Worm (Caenorhabditis elegans) whole organism, mixed stage, embryonic: ENCODE measurements around the gene srh-67.

Source experiments
- M03D4.4 ChIP-seq: sonication (generic microtip); optimal IDR thresholded peaks from 2 replicates; lab custom pipeline; 2017; ENCODE audit warnings: mild to moderate bottlenecking, missing genetic modification characterization, missing compliant biosample characterization
- bed-3 ChIP-seq: fragments of 200-800 bp; sonication (Bioruptor generic); optimal IDR thresholded peaks from 3 replicates; lab custom pipeline; 2018; ENCODE audit warnings: mild to moderate bottlenecking, missing genetic modification characterization, moderate library complexity, missing compliant biosample characterization
- blmp-1 ChIP-seq: fragments of 150-350 bp; optimal IDR thresholded peaks from 2 replicates; lab custom pipeline; 2014; ENCODE audit warnings: missing biosample characterization, missing genetic modification characterization
- ceh-39 ChIP-seq: fragments of 150-350 bp; optimal IDR thresholded peaks from 2 replicates; lab custom pipeline; 2014; ENCODE audit warnings: missing biosample characterization, missing genetic modification characterization
- ceh-43 ChIP-seq: fragments of 200-800 bp; sonication (Bioruptor generic); optimal IDR thresholded peaks from 2 replicates; lab custom pipeline; 2018; ENCODE audit warnings: mild to moderate bottlenecking, missing genetic modification characterization, moderate library complexity, missing compliant biosample characterization
- ceh-83 ChIP-seq: fragments of 200-800 bp; sonication (Bioruptor generic); optimal IDR thresholded peaks from 2 replicates; lab custom pipeline; 2018; ENCODE audit warnings: mild to moderate bottlenecking, missing genetic modification characterization, missing compliant biosample characterization
- cnd-1 ChIP-seq: fragments of 200-800 bp; sonication (Bioruptor generic); optimal IDR thresholded peaks from 2 replicates; lab custom pipeline; 2018; ENCODE audit warnings: mild to moderate bottlenecking, missing genetic modification characterization, missing compliant biosample characterization
- drap-1 ChIP-seq: fragments of 200-800 bp; sonication (Bioruptor generic); optimal IDR thresholded peaks from 3 replicates; lab custom pipeline; 2018; ENCODE audit warnings: mild to moderate bottlenecking, missing genetic modification characterization, missing compliant biosample characterization
- elt-1 ChIP-seq: sonication (generic microtip); optimal IDR thresholded peaks from 2 replicates; lab custom pipeline; 2017; ENCODE audit warnings: missing genetic modification characterization, mild to moderate bottlenecking, missing compliant biosample characterization, antibody characterized with exemption, moderate library complexity, borderline replicate concordance; ENCODE audit not compliant: insufficient read depth
- elt-3 ChIP-seq: fragments of 150-350 bp; optimal IDR thresholded peaks from 2 replicates; lab custom pipeline; 2014; ENCODE audit warnings: missing biosample characterization, missing genetic modification characterization
- flh-1 ChIP-seq: fragments of 200-800 bp; sonication (Bioruptor generic); optimal IDR thresholded peaks from 2 replicates; lab custom pipeline; 2018; ENCODE audit warnings: mild to moderate bottlenecking, missing genetic modification characterization, moderate library complexity, missing compliant biosample characterization
- ham-2 ChIP-seq: fragments of 200-800 bp; sonication (Bioruptor generic); optimal IDR thresholded peaks from 2 replicates; lab custom pipeline; 2018; ENCODE audit warnings: mild to moderate bottlenecking, missing genetic modification characterization, missing compliant biosample characterization
- hlh-1 ChIP-seq: fragments of 150-350 bp; optimal IDR thresholded peaks from 2 replicates; lab custom pipeline; 2014; ENCODE audit warnings: missing biosample characterization, missing genetic modification reagents, missing genetic modification characterization
- lin-32 ChIP-seq: fragments of 200-800 bp; sonication (Bioruptor generic); optimal IDR thresholded peaks from 2 replicates; lab custom pipeline; 2018; ENCODE audit warnings: mild to moderate bottlenecking, missing genetic modification characterization, missing compliant biosample characterization
- lsy-2 ChIP-seq: fragments of 150-350 bp; optimal IDR thresholded peaks from 2 replicates; lab custom pipeline; 2014; ENCODE audit warnings: missing biosample characterization, missing genetic modification characterization
- mls-2 ChIP-seq: sonication (generic microtip); optimal IDR thresholded peaks from 2 replicates; lab custom pipeline; 2016; ENCODE audit warnings: mild to moderate bottlenecking, missing genetic modification characterization, moderate library complexity, missing compliant biosample characterization
- nhr-12 ChIP-seq: fragments of 150-350 bp; optimal IDR thresholded peaks from 2 replicates; lab custom pipeline; 2014; ENCODE audit warnings: missing biosample characterization, missing genetic modification characterization
- nhr-2 ChIP-seq: fragments of 150-350 bp; optimal IDR thresholded peaks from 2 replicates; lab custom pipeline; 2014; ENCODE audit warnings: missing biosample characterization, missing genetic modification characterization
- nhr-237 ChIP-seq: fragments of 150-350 bp; optimal IDR thresholded peaks from 2 replicates; lab custom pipeline; 2014; ENCODE audit warnings: missing biosample characterization, missing genetic modification characterization
- nhr-28 ChIP-seq: fragments of 150-350 bp; optimal IDR thresholded peaks from 2 replicates; lab custom pipeline; 2014; ENCODE audit warnings: missing biosample characterization, missing genetic modification characterization
- nhr-76 ChIP-seq: sonication (generic microtip); optimal IDR thresholded peaks from 2 replicates; lab custom pipeline; 2017; ENCODE audit warnings: missing biosample characterization, missing genetic modification characterization
- pha-4 ChIP-seq: fragments of 150-350 bp; optimal IDR thresholded peaks from 2 replicates; lab custom pipeline; 2018; ENCODE audit warnings: missing biosample characterization, missing genetic modification reagents, missing genetic modification characterization
- sem-2 ChIP-seq: fragments of 200-800 bp; sonication (Bioruptor generic); optimal IDR thresholded peaks from 2 replicates; lab custom pipeline; 2018; ENCODE audit warnings: mild to moderate bottlenecking, missing genetic modification characterization, missing compliant biosample characterization
- snpc-4 ChIP-seq: fragments of 150-350 bp; optimal IDR thresholded peaks from 2 replicates; lab custom pipeline; 2014; ENCODE audit warnings: missing biosample characterization, missing genetic modification characterization
- sptf-1 ChIP-seq: sonication (generic microtip); optimal IDR thresholded peaks from 2 replicates; lab custom pipeline; 2017; ENCODE audit warnings: mild to moderate bottlenecking, missing genetic modification characterization, moderate library complexity, missing compliant biosample characterization
- tbx-8 ChIP-seq: fragments of 200-800 bp; sonication (Bioruptor generic); optimal IDR thresholded peaks from 2 replicates; lab custom pipeline; 2018; ENCODE audit warnings: mild to moderate bottlenecking, missing genetic modification characterization, moderate library complexity, missing compliant biosample characterization
- unc-120 ChIP-seq: sonication (generic microtip); optimal IDR thresholded peaks from 2 replicates; lab custom pipeline; 2017; ENCODE audit warnings: missing genetic modification characterization, missing compliant biosample characterization; ENCODE audit not compliant: poor library complexity, severe bottlenecking
- unc-39 ChIP-seq: fragments of 150-350 bp; optimal IDR thresholded peaks from 2 replicates; lab custom pipeline; 2014; ENCODE audit warnings: missing biosample characterization, missing genetic modification characterization
- zip-8 ChIP-seq: fragments of 150-350 bp; optimal IDR thresholded peaks from 2 replicates; lab custom pipeline; 2014; ENCODE audit warnings: missing biosample characterization, missing genetic modification characterization
- ztf-11 ChIP-seq: fragments of 150-350 bp; optimal IDR thresholded peaks from 2 replicates; lab custom pipeline; 2014; ENCODE audit warnings: missing biosample characterization, missing genetic modification characterization

Gene srh-67

DNA sequence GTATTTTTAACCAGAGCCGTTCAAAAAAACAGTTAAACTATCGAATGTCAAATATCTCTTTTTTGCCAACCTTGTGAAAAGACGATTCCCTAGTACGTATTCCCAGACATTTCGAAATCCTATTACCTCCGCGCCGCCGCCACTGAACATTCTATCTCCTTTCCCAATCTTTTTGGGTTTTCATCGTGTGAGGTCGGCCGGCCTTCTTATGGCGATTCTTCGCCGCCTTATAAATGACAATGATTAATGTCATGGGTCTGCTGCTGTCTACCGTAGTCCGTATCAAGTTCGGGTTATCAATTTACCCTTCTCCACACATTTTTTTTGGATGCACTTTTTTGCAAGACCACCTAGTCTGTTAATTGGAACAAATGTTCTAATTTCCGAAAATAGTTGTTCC lies 40.9 kb downstream of the srh-67 start:
- TF ChIP-seq ceh-83 (GFP tag; lab: Kevin White, UChicago) (no peak), nhr-12 (tag; lab: Kevin White, UChicago) (no peak), hlh-1 (no peak), tbx-8 (GFP tag; lab: Kevin White, UChicago) (no peak), unc-120 (no peak), nhr-237 (tag; lab: Kevin White, UChicago) (no peak), ceh-43 (no peak), nhr-28 (no peak), M03D4.4 (tag; lab: Kevin White, UChicago) (no peak), snpc-4 (tag; lab: Kevin White, UChicago) (no peak)

DNA sequence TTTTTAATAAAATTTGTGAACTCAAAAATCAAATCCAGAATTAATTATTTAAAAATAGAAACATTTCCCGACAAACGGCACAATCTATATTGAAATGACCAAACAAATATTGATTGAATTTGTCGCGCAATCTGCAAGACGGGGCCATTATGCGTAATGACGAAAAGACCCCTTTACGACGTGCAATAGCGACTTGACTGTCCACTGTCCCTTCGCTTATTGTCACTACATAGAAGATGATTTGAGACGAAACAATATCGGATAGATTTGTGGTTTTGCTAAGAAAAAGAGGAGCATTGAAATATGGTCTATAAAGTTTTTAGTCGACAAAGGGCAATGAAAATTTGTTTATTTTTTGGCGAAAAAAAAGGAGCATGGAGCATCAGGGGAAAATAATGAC lies 42.2 kb downstream of the srh-67 start:
- TF ChIP-seq pha-4 (tag; lab: Kevin White, UChicago) (no peak), bed-3 (no peak), M03D4.4 (tag; lab: Kevin White, UChicago) (no peak), lin-32 (GFP tag; lab: Kevin White, UChicago) (no peak), nhr-12 (tag; lab: Kevin White, UChicago) (no peak), lsy-2 (tag; lab: Kevin White, UChicago) (no peak)

DNA sequence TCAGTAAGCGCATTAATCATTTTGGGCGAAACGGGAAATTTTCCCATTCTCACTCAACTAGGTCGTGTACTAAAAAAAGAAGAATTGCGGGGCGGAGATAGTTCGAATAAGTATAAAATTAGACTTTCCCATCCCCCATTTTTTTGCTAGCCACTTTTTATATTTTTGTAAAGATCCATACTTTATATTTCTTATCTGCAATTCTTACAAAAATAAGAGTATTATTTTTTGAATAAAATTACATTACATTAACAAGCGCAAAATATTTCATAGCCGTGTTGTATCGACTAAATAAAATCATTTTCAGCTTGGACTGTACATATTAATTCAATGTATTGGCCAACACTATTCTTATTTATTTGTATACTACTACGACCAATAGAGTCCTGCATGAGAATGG lies 46.8 kb downstream of the srh-67 start, which contains the start of gene F49C5.11:
Gene F49C5.11 (plus strand): TSS at position 301 of the 400 bp plus-strand sequence.
- TF ChIP-seq drap-1 (no peak), sem-2 (GFP tag; lab: Kevin White, UChicago) (no peak), cnd-1 (no peak), unc-39 (tag; lab: Kevin White, UChicago) (no peak), ztf-11 (tag; lab: Kevin White, UChicago) (no peak), elt-3 (tag; lab: Kevin White, UChicago) (no peak), nhr-2 (tag; lab: Kevin White, UChicago) (no peak), bed-3 (no peak), ham-2 (GFP tag; lab: Kevin White, UChicago) (no peak), lin-32 (GFP tag; lab: Kevin White, UChicago) (no peak), blmp-1 (tag; lab: Kevin White, UChicago) (no peak), ceh-43 (no peak), nhr-76 (tag; lab: Kevin White, UChicago) (no peak), mls-2 (no peak), zip-8 (tag; lab: Kevin White, UChicago) (no peak), ceh-39 (tag; lab: Kevin White, UChicago) (no peak), flh-1 (no peak), sptf-1 (tag; lab: Kevin White, UChicago) (no peak), elt-1 (tag; lab: Kevin White, UChicago) (no peak), pha-4 (tag; lab: Kevin White, UChicago) (no peak)
